Fruit fly (Drosophila melanogaster): Measurements from ENCODE around the gene CG17162.

- no peak for TF ChIP-seq OdsH (GFP tag; optimal IDR thresholded peaks at IDR 0.05)
- TF ChIP-seq usp (GFP tag; optimal IDR thresholded peaks at IDR 0.05): no peak
- TF ChIP-seq psq (GFP tag; optimal IDR thresholded peaks at IDR 0.05): no peak
- TF ChIP-seq Abd-B (GFP tag; optimal IDR thresholded peaks at IDR 0.05): no peak
- TF ChIP-seq Myc (optimal IDR thresholded peaks at IDR 0.05): no peak
- TF ChIP-seq foxo (GFP tag; optimal IDR thresholded peaks at IDR 0.05): no peak
- no peak for TF ChIP-seq tai (GFP tag; optimal IDR thresholded peaks at IDR 0.05)
- TF ChIP-seq Jra (GFP tag; optimal IDR thresholded peaks at IDR 0.05): no peak
- TF ChIP-seq pan (optimal IDR thresholded peaks at IDR 0.05): no peak
- no peak for TF ChIP-seq dsf (GFP tag; optimal IDR thresholded peaks at IDR 0.05; ENCODE audit: borderline replicate concordance)
- no peak for TF ChIP-seq brk (GFP tag; optimal IDR thresholded peaks at IDR 0.05)
Observed at dm6 chrX:23084372-23084771, 12.2 kb downstream of the CG17162 start, which contains the start of gene CG17169.

Data from whole organism, wandering third instar larva.